Fruit fly (Drosophila melanogaster): ENCODE data around the gene dsb.

DNA sequence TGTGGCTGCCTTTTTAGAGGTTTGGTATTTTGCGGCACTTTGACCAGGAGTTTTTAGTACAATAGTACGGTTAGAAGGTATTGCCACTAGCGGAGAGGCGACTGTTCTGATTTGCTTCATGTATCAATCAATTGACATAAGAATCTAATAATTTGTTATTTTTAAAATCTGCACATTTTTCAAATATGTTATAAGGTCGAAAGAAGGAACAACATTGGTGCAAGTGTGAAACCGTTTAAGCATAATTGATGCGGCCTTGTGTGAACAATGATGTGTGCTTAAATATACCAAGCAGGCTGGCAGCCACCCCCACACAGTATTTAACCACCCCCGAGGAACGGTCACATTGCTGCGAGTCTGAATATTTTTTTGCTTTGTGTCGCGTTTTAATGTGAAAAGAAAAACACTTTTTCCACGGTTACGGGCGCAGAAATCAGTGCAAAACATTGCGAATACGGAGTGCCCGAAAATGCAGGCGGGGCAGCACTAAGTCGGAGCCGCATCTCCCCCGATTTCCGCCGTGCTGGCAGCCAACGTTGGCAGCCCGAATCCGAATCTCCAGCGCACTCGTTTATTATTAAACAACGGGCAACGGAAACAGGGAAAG lies 44.8 kb downstream of the dsb start, which contains the start of the genes HBS1 and CG12025:
- TF ChIP-seq CG10543 (GFP tag; optimal IDR thresholded peaks at IDR 0.05), result peak; percentile 6
- TF ChIP-seq Xbp1 (GFP tag; optimal IDR thresholded peaks at IDR 0.05), result peak; percentile 76
- peak in 1 of 3 experiments; percentile 58 for TF ChIP-seq lola (GFP tag; optimal IDR thresholded peaks at IDR 0.05)
- TF ChIP-seq CG13296 (GFP tag; optimal IDR thresholded peaks at IDR 0.05), result no peak
- TF ChIP-seq maf-S (GFP tag; optimal IDR thresholded peaks at IDR 0.05), result no peak
- peak; percentile 29 for TF ChIP-seq CG3407 (GFP tag; optimal IDR thresholded peaks at IDR 0.05)
- TF ChIP-seq gem (tag; optimal IDR thresholded peaks at IDR 0.05), result no peak
- peak; percentile 76 for TF ChIP-seq CG8290 (GFP tag; optimal IDR thresholded peaks at IDR 0.05)
- TF ChIP-seq CG8290 (tag; optimal IDR thresholded peaks at IDR 0.05), result no peak
- TF ChIP-seq sr (GFP tag; IDR thresholded peaks at IDR 0.05), result no peak

Measured in whole organism, embryonic.